Worm (Caenorhabditis elegans): ENCODE measurements around the gene R09A1.3.

- TF ChIP-seq med-1 (GFP tag; optimal IDR thresholded peaks at IDR 0.05; ENCODE audit: insufficient read depth) (no peak), ztf-29 (GFP tag; IDR thresholded peaks at IDR 0.05) (no peak), T22C8.4 (GFP tag; IDR thresholded peaks at IDR 0.05) (no peak)
Measured at ce11 chrV:1060219-1060863, 33.5 kb upstream of the R09A1.3 start.

Data from whole organism, midembryonic.